Fruit fly (Drosophila melanogaster) whole organism, adult: ENCODE results near the gene CG4613.

Source experiments
- CG11617 ChIP-seq: fragments of 200-800 bp; sonication (Bioruptor generic); optimal IDR thresholded peaks from 2 replicates; lab custom pipeline; 2017; ENCODE audit warnings: mild to moderate bottlenecking, missing biosample characterization, missing genetic modification reagents, missing genetic modification characterization
- CG12768 ChIP-seq: fragments of 200-800 bp; sonication (Bioruptor generic); optimal IDR thresholded peaks from 2 replicates; lab custom pipeline; 2017; ENCODE audit warnings: missing biosample characterization, missing genetic modification characterization, mild to moderate bottlenecking, moderate library complexity, missing genetic modification reagents
- CG14711 ChIP-seq: fragments of 200-800 bp; sonication (Bioruptor generic); optimal IDR thresholded peaks from 2 replicates; lab custom pipeline; 2018; ENCODE audit warnings: missing biosample characterization, mild to moderate bottlenecking, missing genetic modification characterization, moderate library complexity
- CG1620 ChIP-seq: fragments of 200-800 bp; sonication (Bioruptor generic); optimal IDR thresholded peaks from 2 replicates; lab custom pipeline; 2016; ENCODE audit warnings: missing biosample characterization, missing genetic modification characterization
- CG33017 ChIP-seq: fragments of 200-800 bp; sonication (Bioruptor generic); optimal IDR thresholded peaks from 2 replicates; lab custom pipeline; 2018; ENCODE audit warnings: missing biosample characterization, mild to moderate bottlenecking, missing genetic modification characterization, moderate library complexity
- CG5204 ChIP-seq: fragments of 200-800 bp; sonication (Bioruptor generic); optimal IDR thresholded peaks from 2 replicates; lab custom pipeline; 2016; ENCODE audit warnings: missing biosample characterization, missing genetic modification characterization
- CG7045 ChIP-seq: fragments of 200-800 bp; sonication (Bioruptor generic); optimal IDR thresholded peaks from 2 replicates; lab custom pipeline; 2017; ENCODE audit warnings: missing biosample characterization, mild to moderate bottlenecking, missing genetic modification characterization
- CG7101 ChIP-seq: fragments of 200-800 bp; sonication (Bioruptor generic); optimal IDR thresholded peaks from 2 replicates; lab custom pipeline; 2018; ENCODE audit warnings: missing biosample characterization, mild to moderate bottlenecking, missing genetic modification characterization, moderate library complexity
- Clk ChIP-seq: fragments of 200-800 bp; sonication (Bioruptor generic); optimal IDR thresholded peaks from 2 replicates; lab custom pipeline; 2017; ENCODE audit warnings: missing biosample characterization, missing genetic modification characterization
- Crg-1 ChIP-seq: fragments of 200-800 bp; sonication (Bioruptor generic); optimal IDR thresholded peaks from 2 replicates; lab custom pipeline; 2016; ENCODE audit warnings: missing biosample characterization, missing genetic modification characterization
- Hr96 ChIP-seq: fragments of 200-800 bp; sonication (Bioruptor generic); optimal IDR thresholded peaks from 2 replicates; lab custom pipeline; 2016; ENCODE audit warnings: missing biosample characterization, missing genetic modification characterization
- Mnt ChIP-seq: fragments of 200-800 bp; sonication (Bioruptor generic); optimal IDR thresholded peaks from 2 replicates; lab custom pipeline; 2016; ENCODE audit warnings: missing biosample characterization, mild to moderate bottlenecking, missing genetic modification characterization
- bab1 ChIP-seq: fragments of 200-800 bp; sonication (Bioruptor generic); optimal IDR thresholded peaks from 3 replicates; lab custom pipeline; 2019; ENCODE audit warnings: missing biosample characterization, mild to moderate bottlenecking, missing genetic modification characterization, moderate library complexity
- cic ChIP-seq: fragments of 200-800 bp; sonication (Bioruptor generic); optimal IDR thresholded peaks from 2 replicates; lab custom pipeline; 2017; ENCODE audit warnings: missing biosample characterization, mild to moderate bottlenecking, missing genetic modification characterization, moderate library complexity
- cnc ChIP-seq, 2 experiments: fragments of >200 bp; optimal IDR thresholded peaks; 2 replicates each; lab custom pipeline; 2017
- kay ChIP-seq: fragments of 200-800 bp; sonication (Bioruptor generic); peaks from one replicate; lab custom pipeline; 2016; ENCODE audit warnings: missing biosample characterization, missing genetic modification characterization, borderline replicate concordance
- ovo ChIP-seq: fragments of 200-800 bp; sonication (Bioruptor generic); optimal IDR thresholded peaks from 2 replicates; lab custom pipeline; 2016; ENCODE audit warnings: missing biosample characterization, missing genetic modification characterization
- pad ChIP-seq: fragments of 200-800 bp; sonication (Bioruptor generic); optimal IDR thresholded peaks from 3 replicates; lab custom pipeline; 2017; ENCODE audit warnings: missing biosample characterization, missing genetic modification characterization, mild to moderate bottlenecking, moderate library complexity, missing genetic modification reagents
- tj ChIP-seq: fragments of 200-800 bp; sonication (Bioruptor generic); optimal IDR thresholded peaks from 3 replicates; lab custom pipeline; 2017; ENCODE audit warnings: missing biosample characterization, mild to moderate bottlenecking, missing genetic modification characterization, moderate library complexity
- toe ChIP-seq: fragments of 200-800 bp; sonication (Bioruptor generic); optimal IDR thresholded peaks from 2 replicates; lab custom pipeline; 2016; ENCODE audit warnings: missing biosample characterization, missing genetic modification characterization

CG4613 gene

dm6 chr3L:14533110-14533509 lies 11.6 kb upstream of the CG4613 start:
- TF ChIP-seq CG7045 (GFP tag; lab: Kevin White, UChicago) (no peak), ovo (GFP tag; lab: Kevin White, UChicago) (no peak), CG7101 (tag; lab: Kevin White, UChicago) (no peak), CG33017 (tag; lab: Kevin White, UChicago) (no peak), kay (no peak), CG11617 (GFP tag; lab: Kevin White, UChicago) (no peak), CG1620 (GFP tag; lab: Kevin White, UChicago) (no peak), CG12768 (GFP tag; lab: Kevin White, UChicago) (no peak), Mnt (GFP tag; lab: Kevin White, UChicago) (no peak)

- no peak for TF ChIP-seq CG14711 (tag; lab: Kevin White, UChicago)
- no peak for TF ChIP-seq CG1620 (GFP tag; lab: Kevin White, UChicago)
- TF ChIP-seq CG7045 (GFP tag; lab: Kevin White, UChicago): no peak
- TF ChIP-seq CG7101 (tag; lab: Kevin White, UChicago): no peak
- no peak for TF ChIP-seq pad (GFP tag; lab: Kevin White, UChicago)
- no peak for TF ChIP-seq kay
- no peak for TF ChIP-seq CG11617 (GFP tag; lab: Kevin White, UChicago)
- no peak for TF ChIP-seq Clk (GFP tag; lab: Kevin White, UChicago)
- TF ChIP-seq Hr96 (GFP tag; lab: Kevin White, UChicago): no peak
- TF ChIP-seq Mnt (GFP tag; lab: Kevin White, UChicago): no peak
- TF ChIP-seq cnc (optimal IDR thresholded peaks at IDR 0.05; lab: Kevin White, UChicago): no peak
These were observed 10.3 kb upstream of the CG4613 start for dm6 chr3L:14531802-14532201.

dm6 chr3L:14522483-14523362 lies 1.2 kb upstream of the CG4613 start:
- no peak for TF ChIP-seq bab1 (GFP tag; lab: Kevin White, UChicago)
- TF ChIP-seq Mnt (GFP tag; lab: Kevin White, UChicago): no peak
- no peak for TF ChIP-seq cic (GFP tag; lab: Kevin White, UChicago)
- TF ChIP-seq CG1620 (GFP tag; lab: Kevin White, UChicago): no peak
- TF ChIP-seq ovo (GFP tag; lab: Kevin White, UChicago): no peak
- TF ChIP-seq toe (GFP tag; lab: Kevin White, UChicago): no peak
- no peak for TF ChIP-seq Clk (GFP tag; lab: Kevin White, UChicago)
- TF ChIP-seq kay: no peak
- no peak for TF ChIP-seq tj
- TF ChIP-seq cnc (optimal IDR thresholded peaks at IDR 0.05; lab: Kevin White, UChicago): no peak
- TF ChIP-seq CG7101 (tag; lab: Kevin White, UChicago): no peak
- TF ChIP-seq CG11617 (GFP tag; lab: Kevin White, UChicago): no peak
- TF ChIP-seq CG5204 (GFP tag; lab: Kevin White, UChicago): no peak
- TF ChIP-seq CG12768 (GFP tag; lab: Kevin White, UChicago): no peak
- no peak for TF ChIP-seq CG33017 (tag; lab: Kevin White, UChicago)
- no peak for TF ChIP-seq CG14711 (tag; lab: Kevin White, UChicago)

dm6 chr3L:14517525-14517924 lies 4.0 kb downstream of the CG4613 start, which contains the start of gene CG9592:
CG9592 (plus strand) TSS chr3L:14517825.
- no peak for TF ChIP-seq Crg-1
- no peak for TF ChIP-seq Hr96 (GFP tag; lab: Kevin White, UChicago)
- no peak for TF ChIP-seq CG7045 (GFP tag; lab: Kevin White, UChicago)
- TF ChIP-seq kay: no peak
- no peak for TF ChIP-seq cnc (optimal IDR thresholded peaks at IDR 0.05; lab: Kevin White, UChicago)
- TF ChIP-seq cic (GFP tag; lab: Kevin White, UChicago): no peak
- TF ChIP-seq pad (GFP tag; lab: Kevin White, UChicago): no peak

- TF ChIP-seq pad (GFP tag; lab: Kevin White, UChicago): no peak
- no peak for TF ChIP-seq kay
- TF ChIP-seq tj: no peak
- TF ChIP-seq CG11617 (GFP tag; lab: Kevin White, UChicago): no peak
- TF ChIP-seq CG5204 (GFP tag; lab: Kevin White, UChicago): no peak
- no peak for TF ChIP-seq CG33017 (tag; lab: Kevin White, UChicago)
- TF ChIP-seq bab1 (GFP tag; lab: Kevin White, UChicago): no peak
- no peak for TF ChIP-seq Hr96 (GFP tag; lab: Kevin White, UChicago)
- TF ChIP-seq ovo (GFP tag; lab: Kevin White, UChicago): no peak
- TF ChIP-seq CG1620 (GFP tag; lab: Kevin White, UChicago): no peak
- TF ChIP-seq toe (GFP tag; lab: Kevin White, UChicago): no peak
- TF ChIP-seq CG7045 (GFP tag; lab: Kevin White, UChicago): no peak
- no peak for TF ChIP-seq Mnt (GFP tag; lab: Kevin White, UChicago)
- TF ChIP-seq cnc (optimal IDR thresholded peaks at IDR 0.05; lab: Kevin White, UChicago): no peak
- no peak for TF ChIP-seq Clk (GFP tag; lab: Kevin White, UChicago)
- TF ChIP-seq Crg-1: no peak
These were observed 5.8 kb downstream of the CG4613 start for dm6 chr3L:14515690-14516089.

- TF ChIP-seq CG7101 (tag; lab: Kevin White, UChicago): no peak
These were observed 8.2 kb downstream of the CG4613 start for dm6 chr3L:14513286-14513685.
